Fruit fly (Drosophila melanogaster) whole organism, embryonic: ENCODE measurements around the gene FeCH.
A peak's percentile ranks its signal among the peaks of the same experiment; 100 is the strongest.

ENCODE experiments used
- Adf1 ChIP-seq: fragments of 200-800 bp; sonication (Bioruptor generic); IDR thresholded peaks from 2 replicates; pipeline ENCODE4 v1.3.6; 2022; ENCODE audit warnings: missing biosample characterization, missing genetic modification characterization
- Bdp1 ChIP-seq: fragments of 200-800 bp; sonication (Bioruptor generic); optimal IDR thresholded peaks from 3 replicates; lab custom pipeline; 2016; ENCODE audit warnings: missing biosample characterization, missing genetic modification characterization
- CG10543 ChIP-seq: fragments of 200-800 bp; sonication (Bioruptor generic); optimal IDR thresholded peaks from 3 replicates; lab custom pipeline; 2017; ENCODE audit warnings: missing biosample characterization, mild to moderate bottlenecking, missing genetic modification characterization, moderate library complexity
- CG11398 ChIP-seq: fragments of 200-800 bp; sonication (Bioruptor generic); optimal IDR thresholded peaks from 2 replicates; lab custom pipeline; 2016; ENCODE audit warnings: missing biosample characterization, missing genetic modification characterization
- CG11696 ChIP-seq: fragments of 200-800 bp; sonication (Bioruptor generic); IDR thresholded peaks from 2 replicates; pipeline ENCODE4 v1.3.6; 2022; ENCODE audit warnings: missing biosample characterization, missing genetic modification characterization
- CG13296 ChIP-seq: fragments of 200-800 bp; sonication (Bioruptor generic); optimal IDR thresholded peaks from 3 replicates; lab custom pipeline; 2018; ENCODE audit warnings: missing biosample characterization, mild to moderate bottlenecking, missing genetic modification characterization
- CG18599 ChIP-seq: fragments of 200-800 bp; sonication (Bioruptor generic); optimal IDR thresholded peaks from 3 replicates; lab custom pipeline; 2017; ENCODE audit warnings: missing biosample characterization, missing genetic modification characterization, mild to moderate bottlenecking, moderate library complexity, missing genetic modification reagents
- CG2129 ChIP-seq: fragments of 200-800 bp; sonication (Bioruptor generic); IDR thresholded peaks from 2 replicates; pipeline ENCODE4 v1.3.6; 2022; ENCODE audit warnings: missing biosample characterization, missing genetic modification characterization; ENCODE audit not compliant: partially characterized antibody
- CG31224 ChIP-seq: fragments of 200-800 bp; sonication (Bioruptor generic); IDR thresholded peaks from 2 replicates; pipeline ENCODE4 v1.3.6; 2022; ENCODE audit warnings: missing biosample characterization, missing genetic modification characterization
- CG31365 ChIP-seq: fragments of 200-800 bp; sonication (Bioruptor generic); optimal IDR thresholded peaks from 2 replicates; lab custom pipeline; 2018; ENCODE audit warnings: missing biosample characterization, mild to moderate bottlenecking, missing genetic modification characterization
- CG3995 ChIP-seq: fragments of 200-800 bp; sonication (Bioruptor generic); optimal IDR thresholded peaks from 3 replicates; lab custom pipeline; 2016; ENCODE audit warnings: missing biosample characterization, missing genetic modification characterization
- CG7271 ChIP-seq: fragments of 200-800 bp; sonication (Bioruptor generic); optimal IDR thresholded peaks from 2 replicates; lab custom pipeline; 2018; ENCODE audit warnings: missing biosample characterization, mild to moderate bottlenecking, missing genetic modification characterization, moderate library complexity
- CG7372 ChIP-seq: fragments of 200-800 bp; sonication (Bioruptor generic); IDR thresholded peaks from 2 replicates; pipeline ENCODE4 v1.3.6; 2022; ENCODE audit warnings: missing biosample characterization, missing genetic modification characterization
- CG9876 ChIP-seq: fragments of 200-800 bp; sonication (Bioruptor generic); optimal IDR thresholded peaks from 2 replicates; lab custom pipeline; 2016; ENCODE audit warnings: missing biosample characterization, missing genetic modification characterization
- Deaf1 ChIP-seq: fragments of 200-800 bp; optimal IDR thresholded peaks from 3 replicates; lab custom pipeline; 2019; ENCODE audit warnings: missing biosample characterization, mild to moderate bottlenecking, missing genetic modification characterization, moderate library complexity
- Dek ChIP-seq: fragments of 200-800 bp; sonication (Bioruptor generic); optimal IDR thresholded peaks from 3 replicates; lab custom pipeline; 2019; ENCODE audit warnings: missing biosample characterization, mild to moderate bottlenecking, missing genetic modification characterization, moderate library complexity
- Ets65A ChIP-seq: fragments of 200-800 bp; sonication (Bioruptor generic); peaks from one replicate; lab custom pipeline; 2016; ENCODE audit warnings: missing biosample characterization, missing genetic modification characterization
- Ets97D ChIP-seq: fragments of 200-800 bp; sonication (Bioruptor generic); optimal IDR thresholded peaks from 3 replicates; lab custom pipeline; 2016; ENCODE audit warnings: missing biosample characterization, missing genetic modification characterization
- Fer1 ChIP-seq: fragments of 200-800 bp; sonication (Bioruptor generic); optimal IDR thresholded peaks from 2 replicates; lab custom pipeline; 2017; ENCODE audit warnings: missing biosample characterization, mild to moderate bottlenecking, missing genetic modification characterization
- Gsc ChIP-seq: fragments of 200-800 bp; sonication (Bioruptor generic); IDR thresholded peaks from 2 replicates; pipeline ENCODE4 v1.3.6; 2022; ENCODE audit warnings: missing biosample characterization, missing genetic modification characterization
- Gug ChIP-seq: fragments of 200-800 bp; sonication (Bioruptor generic); IDR thresholded peaks from 4 replicates; pipeline ENCODE4 v1.3.6; 2022; ENCODE audit warnings: missing biosample characterization, missing genetic modification characterization
- Hr51 ChIP-seq, 2 experiments: fragments of 200-800 bp; sonication (Bioruptor generic); optimal IDR thresholded peaks; 2 replicates in 1 of 2; 3 replicates in 1 of 2; lab custom pipeline; 2016 to 2018; ENCODE audit warnings: missing biosample characterization in 2 of 2, missing genetic modification characterization in 2 of 2, mild to moderate bottlenecking in 1 of 2, moderate library complexity in 1 of 2
- Trl ChIP-seq, 3 experiments: fragments of >200 bp in 2 of 3; fragments of 200-800 bp in 1 of 3; sonication (Bioruptor generic) in 1 of 3; optimal IDR thresholded peaks; 2 replicates in 1 of 3; 3 replicates in 2 of 3; lab custom pipeline; 2016 to 2017; ENCODE audit warnings: missing biosample characterization in 1 of 3, missing genetic modification characterization in 1 of 3
- abd-A ChIP-seq: fragments of 200-800 bp; sonication (Bioruptor generic); optimal IDR thresholded peaks from 3 replicates; lab custom pipeline; 2019; ENCODE audit warnings: missing biosample characterization, mild to moderate bottlenecking, missing genetic modification characterization, moderate library complexity
- chinmo ChIP-seq: fragments of 200-800 bp; sonication (Bioruptor generic); IDR thresholded peaks from 4 replicates; pipeline ENCODE4 v1.3.6; 2022; ENCODE audit warnings: missing biosample characterization, missing genetic modification characterization; ENCODE audit not compliant: partially characterized antibody
- corto ChIP-seq: fragments of 200-800 bp; sonication (Bioruptor generic); optimal IDR thresholded peaks from 2 replicates; lab custom pipeline; 2016; ENCODE audit warnings: missing biosample characterization, mild to moderate bottlenecking, missing genetic modification characterization, moderate library complexity
- crol ChIP-seq: fragments of 200-800 bp; sonication (Bioruptor generic); IDR thresholded peaks from 2 replicates; pipeline ENCODE4 v1.3.6; 2022; ENCODE audit warnings: missing biosample characterization, missing genetic modification characterization
- ewg ChIP-seq: fragments of 200-800 bp; sonication (Bioruptor generic); optimal IDR thresholded peaks from 3 replicates; lab custom pipeline; 2017; ENCODE audit warnings: mild to moderate bottlenecking, missing biosample characterization, missing genetic modification reagents, missing genetic modification characterization
- gfzf ChIP-seq: fragments of 200-800 bp; sonication (Bioruptor generic); optimal IDR thresholded peaks from 2 replicates; lab custom pipeline; 2016; ENCODE audit warnings: missing biosample characterization, mild to moderate bottlenecking, missing genetic modification characterization, moderate library complexity
- klu ChIP-seq: fragments of 200-800 bp; sonication (Bioruptor generic); IDR thresholded peaks from 2 replicates; pipeline ENCODE4 v1.3.6; 2022; ENCODE audit warnings: missing biosample characterization, missing genetic modification characterization
- lab ChIP-seq: fragments of 200-800 bp; sonication (Bioruptor generic); optimal IDR thresholded peaks from 3 replicates; lab custom pipeline; 2017; ENCODE audit warnings: missing biosample characterization, missing genetic modification characterization, mild to moderate bottlenecking, moderate library complexity, missing genetic modification reagents
- lmd ChIP-seq: fragments of 200-800 bp; sonication (Bioruptor generic); IDR thresholded peaks from 2 replicates; pipeline ENCODE4 v1.3.6; 2022; ENCODE audit warnings: missing biosample characterization, missing genetic modification characterization
- mam ChIP-seq: fragments of 200-800 bp; sonication (Bioruptor generic); optimal IDR thresholded peaks from 3 replicates; lab custom pipeline; 2016; ENCODE audit warnings: missing biosample characterization, missing genetic modification characterization
- nerfin-1 ChIP-seq: fragments of 200-800 bp; sonication (Bioruptor generic); optimal IDR thresholded peaks from 3 replicates; lab custom pipeline; 2019; ENCODE audit warnings: missing biosample characterization, mild to moderate bottlenecking, missing genetic modification characterization, moderate library complexity
- org-1 ChIP-seq: fragments of 200-800 bp; sonication (Bioruptor generic); optimal IDR thresholded peaks from 2 replicates; lab custom pipeline; 2017; ENCODE audit warnings: missing biosample characterization, missing genetic modification characterization
- pan ChIP-seq, 4 experiments: fragments of >200 bp in 3 of 4; fragments of 200-800 bp in 1 of 4; sonication (Bioruptor generic) in 1 of 4; optimal IDR thresholded peaks in 3 of 4; IDR thresholded peaks in 1 of 4; 2 replicates each; pipeline versions ENCODE4 v1.3.6 to Lab custom; 2017 to 2022; ENCODE audit warnings: missing biosample characterization in 2 of 4, missing genetic modification characterization in 2 of 4, mixed read lengths in 1 of 4
- pros ChIP-seq: fragments of 200-800 bp; sonication (Bioruptor generic); optimal IDR thresholded peaks from 3 replicates; lab custom pipeline; 2019; ENCODE audit warnings: missing biosample characterization, mild to moderate bottlenecking, missing genetic modification characterization, moderate library complexity
- run ChIP-seq: fragments of 200-800 bp; sonication (Bioruptor generic); optimal IDR thresholded peaks from 3 replicates; lab custom pipeline; 2018; ENCODE audit warnings: missing biosample characterization, mild to moderate bottlenecking, missing genetic modification characterization
- trh ChIP-seq: fragments of 200-800 bp; sonication (Bioruptor generic); optimal IDR thresholded peaks from 2 replicates; lab custom pipeline; 2016; ENCODE audit warnings: missing biosample characterization, missing genetic modification characterization
- wdn ChIP-seq: fragments of 200-800 bp; sonication (Bioruptor generic); IDR thresholded peaks from 2 replicates; pipeline ENCODE4 v1.3.6; 2022; ENCODE audit warnings: missing biosample characterization, missing genetic modification characterization
- zen2 ChIP-seq: fragments of 200-800 bp; sonication (Bioruptor generic); IDR thresholded peaks from 3 replicates; pipeline ENCODE4 v1.3.6; 2022; ENCODE audit warnings: missing biosample characterization, missing genetic modification characterization; ENCODE audit not compliant: partially characterized antibody

The FeCH gene

DNA sequence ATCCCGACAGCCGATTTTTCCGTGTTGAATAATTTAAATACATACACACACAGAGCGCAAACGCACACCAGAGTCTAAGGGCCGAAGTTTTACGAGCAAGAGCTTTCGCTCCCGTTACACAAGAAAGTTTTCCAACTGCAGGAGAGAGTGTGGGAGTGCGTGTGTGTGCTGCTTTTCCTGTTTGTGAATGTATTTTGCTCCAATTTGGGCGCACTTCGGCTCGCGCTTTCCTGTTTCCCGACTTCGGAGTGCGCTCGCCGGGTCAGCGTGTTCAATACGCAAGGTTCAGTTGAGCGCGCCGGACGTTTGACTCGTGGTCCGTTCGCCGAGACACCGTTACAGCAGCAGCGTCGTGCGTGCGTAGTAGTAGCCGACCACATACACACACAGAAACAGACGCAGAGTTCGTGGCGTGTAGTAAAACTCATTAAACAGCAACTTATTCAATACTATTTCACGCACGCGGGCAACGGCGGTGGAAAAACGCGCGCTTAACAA is 13.5 kb upstream of the FeCH start (continued):
- TF ChIP-seq Dek, result no peak

DNA sequence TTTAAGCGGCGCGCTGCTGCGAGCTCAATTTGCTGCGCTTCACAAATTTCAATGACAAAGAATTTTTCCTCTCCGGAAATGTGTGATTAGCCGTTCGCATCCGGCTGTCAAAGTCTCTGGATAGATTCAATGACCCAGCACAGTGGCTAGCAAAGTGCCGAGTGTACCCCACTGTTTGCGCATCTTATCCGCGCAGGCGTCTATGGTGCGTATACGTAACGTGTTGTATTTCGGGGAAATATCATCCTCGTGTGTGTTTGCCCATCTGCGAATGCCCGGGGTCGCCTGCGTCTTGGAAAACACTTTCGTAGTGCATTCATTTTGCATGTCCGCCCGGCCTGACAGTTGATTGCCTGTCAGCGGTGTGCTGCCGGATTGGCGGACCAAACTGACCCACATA is 12.1 kb upstream of the FeCH start:
- no peak for TF ChIP-seq org-1 (GFP tag; lab: Kevin White, UChicago)
- TF ChIP-seq lmd (GFP tag; lab: Robert Waterston, UW), result no peak
- peak; percentile 58 for TF ChIP-seq ewg (GFP tag; lab: Kevin White, UChicago)
- TF ChIP-seq Ets65A (GFP tag; lab: Kevin White, UChicago), result no peak
- no peak for TF ChIP-seq corto (GFP tag; lab: Kevin White, UChicago)
- TF ChIP-seq CG11696 (GFP tag; lab: Robert Waterston, UW), result no peak
- peak; percentile 0 for TF ChIP-seq CG13296 (GFP tag; lab: Kevin White, UChicago)
- TF ChIP-seq CG31224 (GFP tag; lab: Robert Waterston, UW), result no peak
- 0 out of 3 replicates have a peak, but pooled peaks have one; percentile 10 for TF ChIP-seq zen2 (GFP tag; lab: Robert Waterston, UW)
- no peak for TF ChIP-seq Hr51 (GFP tag; optimal IDR thresholded peaks at IDR 0.05; lab: Kevin White, UChicago)
- no peak for TF ChIP-seq klu
- TF ChIP-seq pan (optimal IDR thresholded peaks at IDR 0.05; lab: Kevin White, UChicago), result no peak
- no peak for TF ChIP-seq pan (GFP tag; optimal IDR thresholded peaks at IDR 0.05 in 1 of 2, IDR thresholded peaks at IDR 0.05 in 1 of 2)
- no peak for TF ChIP-seq CG9876 (GFP tag; lab: Kevin White, UChicago)
- TF ChIP-seq pros, result no peak
- no peak for TF ChIP-seq CG11398 (GFP tag; lab: Kevin White, UChicago)
- no peak for TF ChIP-seq CG2129 (GFP tag; lab: Robert Waterston, UW)
- TF ChIP-seq abd-A (tag; lab: Kevin White, UChicago), result peak; percentile 10
- peak; percentile 63 for TF ChIP-seq Deaf1 (tag; lab: Kevin White, UChicago)
- TF ChIP-seq CG18599, result peak; percentile 9
- TF ChIP-seq Gug (GFP tag; lab: Robert Waterston, UW), result no peak
- no peak for TF ChIP-seq CG31365 (tag; lab: Kevin White, UChicago)
- no peak for TF ChIP-seq mam (GFP tag; lab: Kevin White, UChicago)
- TF ChIP-seq Bdp1 (GFP tag; lab: Kevin White, UChicago), result no peak
- peak; percentile 44; the same call in 1 of the 2 replicates for TF ChIP-seq CG7372
- 0 out of 4 replicates have a peak, but pooled peaks have one; percentile 16 for TF ChIP-seq chinmo
- TF ChIP-seq CG7271 (tag; lab: Kevin White, UChicago), result no peak
- no peak for TF ChIP-seq Gsc (GFP tag; lab: Robert Waterston, UW)
- TF ChIP-seq wdn, result no peak
- TF ChIP-seq gfzf (GFP tag; lab: Kevin White, UChicago), result no peak
- TF ChIP-seq lab (GFP tag; lab: Kevin White, UChicago), result peak; percentile 16
- TF ChIP-seq Ets97D (GFP tag; lab: Kevin White, UChicago), result peak; percentile 16

DNA sequence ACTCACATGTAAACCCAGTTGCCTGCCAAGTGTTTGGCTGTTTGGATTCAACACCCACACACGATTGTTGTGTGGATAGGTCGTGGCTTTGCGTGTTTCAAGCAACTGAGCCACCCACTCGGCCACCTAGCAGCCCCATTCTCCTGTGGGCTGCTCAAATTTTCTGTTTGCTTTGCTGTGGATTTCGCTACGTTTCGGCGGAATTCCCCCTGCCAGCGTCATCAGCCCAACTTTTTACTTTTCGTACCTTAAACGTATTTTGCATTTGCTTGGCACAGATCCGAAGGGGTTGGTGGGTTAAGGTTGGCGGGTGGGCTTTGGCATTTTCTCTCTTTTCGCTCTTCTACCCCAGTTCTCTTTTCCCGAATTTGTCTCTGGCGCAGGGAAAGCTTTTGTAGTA is 10.4 kb upstream of the FeCH start:
- TF ChIP-seq nerfin-1 (tag; lab: Kevin White, UChicago) (peak; percentile 50), crol (GFP tag; lab: Robert Waterston, UW) (0 out of 2 replicates have a peak, but pooled peaks have one; percentile 33), trh (GFP tag; lab: Kevin White, UChicago) (no peak), CG10543 (GFP tag; lab: Kevin White, UChicago) (peak; percentile 5), Adf1 (GFP tag; lab: Robert Waterston, UW) (no peak), Deaf1 (tag; lab: Kevin White, UChicago) (peak; percentile 40), Trl (optimal IDR thresholded peaks at IDR 0.05; lab: Kevin White, UChicago) (peak; percentile 29 to 61), Trl (GFP tag; optimal IDR thresholded peaks at IDR 0.05; lab: Kevin White, UChicago) (no peak), chinmo (0 out of 4 replicates have a peak, but pooled peaks have one; percentile 29), abd-A (tag; lab: Kevin White, UChicago) (peak; percentile 56), Fer1 (GFP tag; lab: Kevin White, UChicago) (peak; percentile 18), run (tag; lab: Kevin White, UChicago) (no peak), CG18599 (peak; percentile 8), CG3995 (GFP tag; lab: Kevin White, UChicago) (no peak)
